Worm (Caenorhabditis elegans): Measurements from ENCODE around the gene eat-3.

eat-3 gene

DNA sequence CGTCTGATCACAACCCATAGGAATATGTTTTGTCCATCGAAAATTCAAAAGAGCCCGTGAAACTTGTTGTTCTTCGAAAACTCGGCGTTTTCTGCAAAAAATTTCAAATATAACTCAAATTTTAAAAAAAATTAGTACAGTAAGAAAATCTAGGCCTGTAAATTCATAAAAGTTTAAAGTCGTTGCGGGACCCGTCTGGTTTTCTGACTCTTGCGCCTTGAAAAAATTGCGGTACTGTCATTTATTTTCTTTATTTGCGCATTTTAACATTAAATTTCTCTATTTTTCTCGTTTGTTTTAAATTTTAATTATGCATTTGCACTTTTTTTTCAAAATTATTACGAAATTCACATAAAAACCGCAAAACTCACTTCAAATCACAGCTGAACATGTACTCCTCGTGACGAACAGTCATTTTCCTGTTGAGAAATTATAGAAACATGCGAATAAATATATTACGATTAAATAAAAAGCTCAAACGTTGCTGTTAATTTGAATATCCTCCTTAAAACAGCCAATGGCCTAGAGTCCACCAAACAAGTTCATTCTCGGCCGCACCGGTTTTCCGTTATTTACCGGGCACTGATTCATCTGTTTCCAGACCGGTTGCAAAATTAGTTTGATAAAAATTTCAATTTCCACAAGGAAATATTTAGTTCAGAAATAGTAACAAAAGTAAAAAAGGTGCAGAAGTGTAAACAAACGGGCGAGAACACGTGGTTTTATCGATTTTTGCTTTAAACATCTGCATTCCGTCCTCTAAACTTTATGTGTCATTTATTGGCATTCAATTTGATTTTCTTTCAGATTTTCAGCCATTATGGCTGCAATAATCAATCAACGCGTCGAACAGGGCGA is 5.4 kb upstream of the eat-3 start, which contains the start of the genes csa-1 and wdfy-2:
Gene csa-1, minus strand, starts transcription at position 669 of the 858 bp plus-strand sequence.
Gene wdfy-2, plus strand, starts transcription at position 808 of the 858 bp plus-strand sequence.
- TF ChIP-seq elt-2 (tag; optimal IDR thresholded peaks at IDR 0.05) (no peak), C08G9.2 (tag; optimal IDR thresholded peaks at IDR 0.05) (peak; percentile 39), pag-3 (tag; optimal IDR thresholded peaks at IDR 0.05; ENCODE audit: borderline replicate concordance) (no peak), ceh-2 (tag; optimal IDR thresholded peaks at IDR 0.05) (peak; percentile 19), eyg-1 (tag; optimal IDR thresholded peaks at IDR 0.05) (no peak), madf-2 (tag; optimal IDR thresholded peaks at IDR 0.05) (no peak), unc-42 (tag; optimal IDR thresholded peaks at IDR 0.05) (no peak), ceh-31 (tag; optimal IDR thresholded peaks at IDR 0.05) (peak; percentile 26), npax-4 (tag; optimal IDR thresholded peaks at IDR 0.05) (no peak), pha-2 (tag; optimal IDR thresholded peaks at IDR 0.05) (no peak), ceh-24 (tag; optimal IDR thresholded peaks at IDR 0.05) (no peak), fkh-6 (tag; optimal IDR thresholded peaks at IDR 0.05) (no peak)

DNA sequence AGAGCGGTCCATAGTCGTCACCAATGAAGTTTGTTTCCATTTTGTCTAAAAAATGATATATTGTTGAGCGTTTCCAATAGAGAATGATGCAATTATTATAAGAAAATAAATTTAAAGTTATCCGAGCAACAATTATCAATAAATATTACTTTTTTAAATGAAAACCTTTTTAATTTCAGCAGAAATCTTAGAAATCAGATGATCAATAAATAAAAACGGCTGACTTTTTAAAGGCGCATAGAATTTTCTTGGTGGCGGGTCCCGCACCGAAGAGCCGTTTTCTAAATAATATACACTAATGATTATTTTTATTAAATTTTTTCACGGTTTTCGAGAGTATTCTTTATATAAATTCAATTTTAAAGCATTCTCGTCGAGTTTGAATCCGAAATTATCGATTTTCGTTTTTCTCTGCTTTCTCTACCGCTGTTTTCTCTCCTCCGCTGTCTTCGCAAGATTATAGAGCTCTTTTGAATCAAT is 1.8 kb upstream of the eat-3 start, which contains the start of gene rab-39:
Gene rab-39, minus strand, starts transcription at position 51 of the 480 bp plus-strand sequence.
- TF ChIP-seq unc-42 (tag; optimal IDR thresholded peaks at IDR 0.05): peak; percentile 53
- peak; percentile 3 for TF ChIP-seq ceh-48 (tag; optimal IDR thresholded peaks at IDR 0.05)
- no peak for TF ChIP-seq zip-5 (tag; optimal IDR thresholded peaks at IDR 0.05)
- TF ChIP-seq K02D7.2 (tag; optimal IDR thresholded peaks at IDR 0.05): no peak

DNA sequence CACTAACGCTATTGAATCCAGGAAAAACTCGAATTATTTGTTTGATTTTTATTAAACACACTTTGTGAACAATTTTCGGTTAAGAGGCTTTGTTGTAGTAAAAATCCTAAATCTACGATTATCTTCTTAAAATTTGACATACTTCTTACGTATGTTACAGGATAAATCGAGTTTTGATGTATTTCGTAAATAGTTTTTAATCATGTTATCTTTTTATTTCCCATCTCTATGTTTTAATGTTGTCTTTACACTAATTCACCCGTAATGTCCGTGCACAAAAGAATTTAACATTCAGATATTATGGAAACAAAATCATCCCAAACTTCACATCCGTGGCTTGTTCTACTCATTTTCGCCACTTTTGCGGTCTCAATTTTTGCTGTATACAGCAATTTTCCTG is 1.0 kb upstream of the eat-3 start, which contains the start of gene egli-1:
Gene egli-1, plus strand, starts transcription at position 301 of the 400 bp plus-strand sequence.
- TF ChIP-seq ceh-34 (tag; optimal IDR thresholded peaks at IDR 0.05): no peak
- no peak for TF ChIP-seq ceh-14 (tag; optimal IDR thresholded peaks at IDR 0.05)
- TF ChIP-seq pros-1 (tag; optimal IDR thresholded peaks at IDR 0.05): no peak
- TF ChIP-seq ama-1 (optimal IDR thresholded peaks at IDR 0.05): no peak
- TF ChIP-seq ets-4 (tag; optimal IDR thresholded peaks at IDR 0.05): no peak
- TF ChIP-seq pha-4 (tag; optimal IDR thresholded peaks at IDR 0.05): no peak
- no peak for TF ChIP-seq ceh-22 (tag; optimal IDR thresholded peaks at IDR 0.05)
- TF ChIP-seq fkh-10 (GFP tag; optimal IDR thresholded peaks at IDR 0.05): no peak
- TF ChIP-seq ceh-30 (tag; optimal IDR thresholded peaks at IDR 0.05): no peak
- TF ChIP-seq gmeb-2 (tag; optimal IDR thresholded peaks at IDR 0.05): no peak

DNA sequence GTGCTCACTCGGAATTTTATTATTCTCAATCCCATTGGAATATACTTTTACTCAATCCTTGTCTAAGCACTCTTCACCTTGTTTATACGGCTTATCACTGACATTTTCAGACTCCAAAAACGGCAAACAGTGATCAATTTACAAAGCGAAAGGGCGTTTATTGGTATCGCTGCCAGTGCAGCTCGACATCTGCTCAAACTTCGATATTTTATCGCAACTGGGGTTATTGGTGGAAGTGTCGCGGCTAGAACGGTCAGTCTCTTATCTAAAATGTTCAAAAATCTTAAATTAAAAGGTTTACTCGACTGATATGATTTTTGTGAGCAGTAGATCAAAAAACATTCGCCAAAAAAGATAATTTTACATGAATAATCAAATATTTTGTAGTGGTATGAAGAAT is 881 bp downstream of the eat-3 start:
- TF ChIP-seq sox-2 (GFP tag; IDR thresholded peaks at IDR 0.05) (no peak), unc-3 (GFP tag; conservative IDR thresholded peaks at IDR 0.05) (no peak), unc-3 (tag; optimal IDR thresholded peaks at IDR 0.05) (no peak), fax-1 (tag; optimal IDR thresholded peaks at IDR 0.05) (no peak), unc-55 (GFP tag; optimal IDR thresholded peaks at IDR 0.05) (no peak), syd-9 (tag; optimal IDR thresholded peaks at IDR 0.05) (no peak)

DNA sequence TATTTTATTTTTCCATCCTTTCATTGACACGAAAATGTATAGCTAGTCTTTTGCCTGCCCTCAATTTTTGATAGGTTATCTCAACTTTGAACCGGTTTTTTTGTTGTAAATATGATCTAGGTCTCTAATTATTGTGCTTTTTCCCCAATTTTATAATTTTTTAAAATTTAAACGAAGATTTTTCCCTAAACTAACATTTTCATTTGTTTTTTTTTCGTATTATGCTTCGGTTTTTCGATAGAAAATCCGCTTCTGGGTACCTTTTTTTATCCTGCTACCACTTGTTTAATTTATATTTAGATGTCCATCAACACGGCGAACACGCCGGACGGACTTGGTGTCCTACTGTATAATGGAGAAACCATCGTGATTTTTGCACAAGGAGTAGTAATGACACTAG is 4.8 kb downstream of the eat-3 start, which contains the start of gene wbp-2:
Gene wbp-2, plus strand, starts transcription at position 301 of the 400 bp plus-strand sequence.
- TF ChIP-seq ahr-1 (tag; optimal IDR thresholded peaks at IDR 0.05) (no peak), fkh-10 (GFP tag; optimal IDR thresholded peaks at IDR 0.05) (no peak), sox-4 (tag; optimal IDR thresholded peaks at IDR 0.05) (no peak), C38D4.7 (GFP tag; optimal IDR thresholded peaks at IDR 0.05) (no peak), tbx-7 (tag; optimal IDR thresholded peaks at IDR 0.05) (no peak), ref-2 (tag; optimal IDR thresholded peaks at IDR 0.05) (no peak), hlh-8 (tag; optimal IDR thresholded peaks at IDR 0.05) (no peak), K02D7.2 (tag; optimal IDR thresholded peaks at IDR 0.05) (no peak), ets-4 (tag; optimal IDR thresholded peaks at IDR 0.05) (no peak), dmd-4 (tag; optimal IDR thresholded peaks at IDR 0.05; ENCODE audit: borderline replicate concordance) (no peak), elt-4 (tag; optimal IDR thresholded peaks at IDR 0.05) (no peak), ceh-45 (GFP tag; IDR thresholded peaks at IDR 0.05) (no peak)

Measured in whole organism, late embryonic.